Worm (Caenorhabditis elegans): ENCODE measurements around the gene C45G9.14.
A peak's percentile ranks its signal among the peaks of the same experiment; 100 is the strongest.

The C45G9.14 gene

ce11 chrIII:5080700-5081572 lies 36.1 kb downstream of the C45G9.14 start (continued):
- TF ChIP-seq nhr-10 (tag; optimal IDR thresholded peaks at IDR 0.05) (no peak), mxl-2 (GFP tag; conservative IDR thresholded peaks at IDR 0.05) (0 out of 2 replicates have a peak, but pooled peaks have one; percentile 58), zip-2 (tag; optimal IDR thresholded peaks at IDR 0.05) (peak; percentile 30), lin-39 (tag; optimal IDR thresholded peaks at IDR 0.05) (no peak), lin-29 (GFP tag; IDR thresholded peaks at IDR 0.05) (peak; percentile 49; the same call in 1 of the 2 replicates), lin-13 (GFP tag; optimal IDR thresholded peaks at IDR 0.05) (peak; percentile 60), daf-19 (GFP tag; conservative IDR thresholded peaks at IDR 0.05) (peak; percentile 87), ztf-7 (tag; optimal IDR thresholded peaks at IDR 0.05) (peak; percentile 85), dmd-9 (GFP tag; IDR thresholded peaks at IDR 0.05) (peak; percentile 80), lin-15B (tag; optimal IDR thresholded peaks at IDR 0.05) (no peak), aha-1 (tag) (peak; percentile 94), lin-1 (GFP tag; IDR thresholded peaks at IDR 0.05) (peak; percentile 73; the same call in 1 of the 2 replicates), zfp-3 (GFP tag; conservative IDR thresholded peaks at IDR 0.05) (peak; percentile 86), pqm-1 (tag; optimal IDR thresholded peaks at IDR 0.05) (no peak), R02D3.7 (tag; optimal IDR thresholded peaks at IDR 0.05) (peak; percentile 18), hmg-1.1 (GFP tag; IDR thresholded peaks at IDR 0.05) (peak; percentile 93), dve-1 (tag; optimal IDR thresholded peaks at IDR 0.05; ENCODE audit: insufficient read depth) (peak; percentile 84), F10B5.3 (tag; optimal IDR thresholded peaks at IDR 0.05) (peak; percentile 83), saeg-2 (GFP tag; IDR thresholded peaks at IDR 0.05) (peak; percentile 78; the same call in 1 of the 2 replicates), nhr-41 (GFP tag; IDR thresholded peaks at IDR 0.05) (peak; percentile 61), fos-1 (tag; optimal IDR thresholded peaks at IDR 0.05) (no peak), unc-62 (GFP tag; optimal IDR thresholded peaks at IDR 0.05 in 1 of 2) (peak in 1 of 2 experiments; percentile 57), unc-62 (tag; optimal IDR thresholded peaks at IDR 0.05) (no peak), hlh-30 (tag; optimal IDR thresholded peaks at IDR 0.05; ENCODE audit: insufficient read depth) (peak; percentile 18), Y105C5A.15 (GFP tag; IDR thresholded peaks at IDR 0.05) (peak; percentile 72; the same call in 1 of the 2 replicates), zfp-2 (tag; optimal IDR thresholded peaks at IDR 0.05) (peak; percentile 63), nhr-237 (tag; optimal IDR thresholded peaks at IDR 0.05) (no peak), T26A8.4 (GFP tag; IDR thresholded peaks at IDR 0.05) (peak; percentile 95), ZK337.2 (GFP tag; IDR thresholded peaks at IDR 0.05) (peak; percentile 68), skn-1 (tag; optimal IDR thresholded peaks at IDR 0.05) (no peak), F37D6.2 (tag; optimal IDR thresholded peaks at IDR 0.05) (peak; percentile 75), nhr-48 (tag; optimal IDR thresholded peaks at IDR 0.05) (peak; percentile 86), zag-1 (tag; optimal IDR thresholded peaks at IDR 0.05) (no peak), snpc-4 (tag; optimal IDR thresholded peaks at IDR 0.05) (peak; percentile 96), gei-8 (GFP tag; optimal IDR thresholded peaks at IDR 0.05) (peak; percentile 90), daf-12 (tag; optimal IDR thresholded peaks at IDR 0.05) (no peak), hlh-11 (tag; optimal IDR thresholded peaks at IDR 0.05) (peak; percentile 83), ztf-11 (tag; optimal IDR thresholded peaks at IDR 0.05) (no peak), daf-16 (GFP tag; optimal IDR thresholded peaks at IDR 0.05) (peak; percentile 76 to 83), daf-16 (tag; optimal IDR thresholded peaks at IDR 0.05) (peak; percentile 56), unc-39 (tag; optimal IDR thresholded peaks at IDR 0.05) (no peak), tag-97 (GFP tag; IDR thresholded peaks at IDR 0.05) (no peak), lim-7 (GFP tag; IDR thresholded peaks at IDR 0.05) (peak; percentile 83), madf-9 (GFP tag; conservative IDR thresholded peaks at IDR 0.05) (peak; percentile 84), php-3 (GFP tag; IDR thresholded peaks at IDR 0.05) (peak; percentile 74; the same call in 1 of the 2 replicates), cey-2 (tag; optimal IDR thresholded peaks at IDR 0.05; ENCODE audit: borderline replicate concordance, insufficient read depth) (no peak), rbr-2 (tag; optimal IDR thresholded peaks at IDR 0.05) (peak; percentile 90), spr-3 (GFP tag; optimal IDR thresholded peaks at IDR 0.05) (peak; percentile 73), fkh-10 (GFP tag; optimal IDR thresholded peaks at IDR 0.05) (peak; percentile 70), jun-1 (tag; optimal IDR thresholded peaks at IDR 0.05) (peak; percentile 38)
